Fruit fly (Drosophila melanogaster) whole organism, embryonic: ENCODE data around the gene E2f1.

Experiments
- ATbp ChIP-seq: fragments of 200-800 bp; sonication (Bioruptor generic); optimal IDR thresholded peaks from 2 replicates; lab custom pipeline; 2017; ENCODE audit warnings: missing biosample characterization, mild to moderate bottlenecking, missing genetic modification characterization, missing genetic modification reagents
- Ada2b ChIP-seq: fragments of 200-800 bp; sonication (Bioruptor generic); IDR thresholded peaks from 2 replicates; pipeline ENCODE4 v1.3.6; 2022; ENCODE audit warnings: missing biosample characterization, missing genetic modification characterization
- Atf3 ChIP-seq: fragments of 200-800 bp; sonication (Bioruptor generic); optimal IDR thresholded peaks from 3 replicates; lab custom pipeline; 2016; ENCODE audit warnings: missing biosample characterization, missing genetic modification characterization
- C15 ChIP-seq: fragments of 200-800 bp; sonication (Bioruptor generic); IDR thresholded peaks from 3 replicates; pipeline ENCODE4 v1.3.6; 2022; ENCODE audit warnings: missing biosample characterization, missing genetic modification characterization
- CG10274 ChIP-seq: fragments of 200-800 bp; sonication (Bioruptor generic); optimal IDR thresholded peaks from 3 replicates; lab custom pipeline; 2017; ENCODE audit warnings: missing biosample characterization, mild to moderate bottlenecking, missing genetic modification characterization
- CG10431 ChIP-seq: fragments of 200-800 bp; sonication (Bioruptor generic); optimal IDR thresholded peaks from 3 replicates; lab custom pipeline; 2018; ENCODE audit warnings: missing biosample characterization, mild to moderate bottlenecking, missing genetic modification characterization
- CG10462 ChIP-seq: fragments of 200-800 bp; sonication (Bioruptor generic); optimal IDR thresholded peaks from 2 replicates; lab custom pipeline; 2016; ENCODE audit warnings: missing biosample characterization, missing genetic modification characterization
- CG10565 ChIP-seq: fragments of 200-800 bp; sonication (Bioruptor generic); optimal IDR thresholded peaks from 3 replicates; lab custom pipeline; 2016; ENCODE audit warnings: missing biosample characterization, mild to moderate bottlenecking, missing genetic modification characterization
- CG11560 ChIP-seq: fragments of 200-800 bp; sonication (Bioruptor generic); IDR thresholded peaks from 3 replicates; pipeline ENCODE4 v1.3.6; 2022; ENCODE audit warnings: missing biosample characterization, missing genetic modification characterization
- CG11696 ChIP-seq: fragments of 200-800 bp; sonication (Bioruptor generic); IDR thresholded peaks from 2 replicates; pipeline ENCODE4 v1.3.6; 2022; ENCODE audit warnings: missing biosample characterization, missing genetic modification characterization
- CG11723 ChIP-seq: fragments of 200-800 bp; sonication (Bioruptor generic); optimal IDR thresholded peaks from 2 replicates; lab custom pipeline; 2017; ENCODE audit warnings: missing biosample characterization, mild to moderate bottlenecking, missing genetic modification characterization
- CG14667 ChIP-seq: fragments of 200-800 bp; sonication (Bioruptor generic); IDR thresholded peaks from 2 replicates; pipeline ENCODE4 v1.3.6; 2022; ENCODE audit warnings: missing biosample characterization, missing genetic modification characterization
- CG15073 ChIP-seq: fragments of 200-800 bp; sonication (Bioruptor generic); optimal IDR thresholded peaks from 2 replicates; lab custom pipeline; 2016; ENCODE audit warnings: missing biosample characterization, missing genetic modification characterization
- CG15479 ChIP-seq: fragments of 200-800 bp; sonication (Bioruptor generic); optimal IDR thresholded peaks from 3 replicates; lab custom pipeline; 2019; ENCODE audit warnings: missing biosample characterization, mild to moderate bottlenecking, missing genetic modification characterization, moderate library complexity
- CG1792 ChIP-seq: fragments of 200-800 bp; sonication (Bioruptor generic); optimal IDR thresholded peaks from 2 replicates; lab custom pipeline; 2016; ENCODE audit warnings: missing biosample characterization, missing genetic modification characterization
- CG30403 ChIP-seq: fragments of 200-800 bp; sonication (Bioruptor generic); optimal IDR thresholded peaks from 3 replicates; lab custom pipeline; 2016; ENCODE audit warnings: missing biosample characterization, missing genetic modification characterization
- CG3065 ChIP-seq: fragments of 200-800 bp; sonication (Bioruptor generic); optimal IDR thresholded peaks from 2 replicates; lab custom pipeline; 2016; ENCODE audit warnings: missing biosample characterization, missing genetic modification characterization
- CG4328 ChIP-seq: fragments of 200-800 bp; sonication (Bioruptor generic); optimal IDR thresholded peaks from 3 replicates; lab custom pipeline; 2017; ENCODE audit warnings: missing biosample characterization, missing genetic modification reagents, missing genetic modification characterization
- CG6175 ChIP-seq: fragments of 200-800 bp; sonication (Bioruptor generic); IDR thresholded peaks from 3 replicates; pipeline ENCODE4 v1.3.6; 2022; ENCODE audit warnings: missing biosample characterization, missing genetic modification characterization
- CG8290 ChIP-seq, 3 experiments: fragments of 200-800 bp; sonication (Bioruptor generic); optimal IDR thresholded peaks; 2 replicates each; lab custom pipeline; 2016 to 2019; ENCODE audit warnings: missing biosample characterization in 3 of 3, missing genetic modification characterization in 3 of 3, mild to moderate bottlenecking in 2 of 3, moderate library complexity in 1 of 3
- CHES-1-like ChIP-seq: fragments of 200-800 bp; sonication (Bioruptor generic); optimal IDR thresholded peaks from 2 replicates; lab custom pipeline; 2016; ENCODE audit warnings: missing biosample characterization, missing genetic modification characterization
- Fer3 ChIP-seq: fragments of 200-800 bp; sonication (Bioruptor generic); optimal IDR thresholded peaks from 2 replicates; lab custom pipeline; 2018; ENCODE audit warnings: missing biosample characterization, mild to moderate bottlenecking, missing genetic modification characterization, moderate library complexity
- GATAe ChIP-seq: fragments of 200-800 bp; sonication (Bioruptor generic); conservative IDR thresholded peaks from 2 replicates; pipeline ENCODE4 v1.3.6; 2022; ENCODE audit warnings: missing biosample characterization, missing genetic modification characterization
- Hr51 ChIP-seq, 2 experiments: fragments of 200-800 bp; sonication (Bioruptor generic); optimal IDR thresholded peaks; 2 replicates in 1 of 2; 3 replicates in 1 of 2; lab custom pipeline; 2016 to 2018; ENCODE audit warnings: missing biosample characterization in 2 of 2, missing genetic modification characterization in 2 of 2, mild to moderate bottlenecking in 1 of 2, moderate library complexity in 1 of 2
- Jarid2 ChIP-seq: fragments of 200-800 bp; sonication (Bioruptor generic); optimal IDR thresholded peaks from 3 replicates; lab custom pipeline; 2017; ENCODE audit warnings: mild to moderate bottlenecking, missing biosample characterization, missing genetic modification reagents, missing genetic modification characterization
- Kr ChIP-seq: fragments of 200-800 bp; sonication (Bioruptor generic); optimal IDR thresholded peaks from 2 replicates; lab custom pipeline; 2017; ENCODE audit warnings: missing biosample characterization, mild to moderate bottlenecking, missing genetic modification characterization
- Lim3 ChIP-seq: fragments of 200-800 bp; sonication (Bioruptor generic); IDR thresholded peaks from 2 replicates; pipeline ENCODE4 v1.3.6; 2022; ENCODE audit warnings: missing biosample characterization, missing genetic modification characterization
- MTF-1 ChIP-seq: fragments of 200-800 bp; sonication (Bioruptor generic); optimal IDR thresholded peaks from 2 replicates; lab custom pipeline; 2018; ENCODE audit warnings: missing biosample characterization, mild to moderate bottlenecking, missing genetic modification characterization, borderline replicate concordance
- Pdp1 ChIP-seq, 2 experiments: fragments of 200-800 bp; sonication (Bioruptor generic); optimal IDR thresholded peaks; 3 replicates each; lab custom pipeline; 2016; ENCODE audit warnings: missing biosample characterization in 2 of 2, missing genetic modification characterization in 2 of 2, mild to moderate bottlenecking in 1 of 2, moderate library complexity in 1 of 2
- Ravus ChIP-seq: fragments of 200-800 bp; sonication (Bioruptor generic); IDR thresholded peaks from 2 replicates; pipeline ENCODE4 v1.3.6; 2022; ENCODE audit warnings: missing biosample characterization, missing genetic modification characterization
- Six4 ChIP-seq: fragments of 200-800 bp; sonication (Bioruptor generic); optimal IDR thresholded peaks from 2 replicates; lab custom pipeline; 2016; ENCODE audit warnings: missing biosample characterization, missing genetic modification characterization
- Vsx1 ChIP-seq: fragments of 200-800 bp; sonication (Bioruptor generic); optimal IDR thresholded peaks from 2 replicates; lab custom pipeline; 2017; ENCODE audit warnings: missing biosample characterization, mild to moderate bottlenecking, missing genetic modification characterization, missing genetic modification reagents
- chm ChIP-seq: fragments of 200-800 bp; sonication (Bioruptor generic); IDR thresholded peaks from 2 replicates; pipeline ENCODE4 v1.3.6; 2022; ENCODE audit warnings: missing biosample characterization, missing genetic modification characterization
- crp ChIP-seq, 2 experiments: fragments of 200-800 bp; sonication (Bioruptor generic); optimal IDR thresholded peaks; 2 replicates in 1 of 2; 3 replicates in 1 of 2; lab custom pipeline; 2017; ENCODE audit warnings: missing biosample characterization in 2 of 2, missing genetic modification characterization in 2 of 2, mild to moderate bottlenecking in 1 of 2, moderate library complexity in 1 of 2
- dan ChIP-seq: fragments of 200-800 bp; sonication (Bioruptor generic); IDR thresholded peaks from 2 replicates; pipeline ENCODE4 v1.3.6; 2022; ENCODE audit warnings: missing biosample characterization, missing genetic modification characterization
- ftz-f1 ChIP-seq: fragments of 200-800 bp; sonication (Bioruptor generic); optimal IDR thresholded peaks from 2 replicates; lab custom pipeline; 2016; ENCODE audit warnings: missing biosample characterization, missing genetic modification characterization
- gce ChIP-seq: fragments of 200-800 bp; sonication (Bioruptor generic); IDR thresholded peaks from 3 replicates; pipeline ENCODE4 v1.3.6; 2022; ENCODE audit warnings: missing biosample characterization, missing genetic modification characterization
- h ChIP-seq: fragments of >200 bp; optimal IDR thresholded peaks from 2 replicates; lab custom pipeline; 2017
- hbn ChIP-seq: fragments of 200-800 bp; sonication (Bioruptor generic); IDR thresholded peaks from 2 replicates; pipeline ENCODE4 v1.3.6; 2022; ENCODE audit warnings: missing biosample characterization, missing genetic modification characterization; ENCODE audit not compliant: partially characterized antibody
- inv ChIP-seq: fragments of 200-800 bp; sonication (Bioruptor generic); IDR thresholded peaks from 2 replicates; pipeline ENCODE4 v1.3.6; 2022; ENCODE audit warnings: missing biosample characterization, missing genetic modification characterization; ENCODE audit not compliant: partially characterized antibody
- klu ChIP-seq: fragments of 200-800 bp; sonication (Bioruptor generic); IDR thresholded peaks from 2 replicates; pipeline ENCODE4 v1.3.6; 2022; ENCODE audit warnings: missing biosample characterization, missing genetic modification characterization
- lola ChIP-seq, 3 experiments: fragments of >200 bp in 2 of 3; fragments of 200-800 bp in 1 of 3; sonication (Bioruptor generic) in 1 of 3; optimal IDR thresholded peaks; 2 replicates each; lab custom pipeline; 2017 to 2019; ENCODE audit warnings: missing biosample characterization in 3 of 3, missing genetic modification characterization in 3 of 3, mild to moderate bottlenecking in 1 of 3, moderate library complexity in 1 of 3
- mam ChIP-seq: fragments of 200-800 bp; sonication (Bioruptor generic); optimal IDR thresholded peaks from 3 replicates; lab custom pipeline; 2016; ENCODE audit warnings: missing biosample characterization, missing genetic modification characterization
- nerfin-2 ChIP-seq: fragments of 200-800 bp; sonication (Bioruptor generic); IDR thresholded peaks from 2 replicates; pipeline ENCODE4 v1.3.6; 2022; ENCODE audit warnings: missing biosample characterization, missing genetic modification characterization; ENCODE audit not compliant: partially characterized antibody
- oc ChIP-seq: fragments of 200-800 bp; sonication (Bioruptor generic); optimal IDR thresholded peaks from 2 replicates; lab custom pipeline; 2018; ENCODE audit warnings: missing biosample characterization, mild to moderate bottlenecking, missing genetic modification characterization, moderate library complexity
- odd ChIP-seq: fragments of 200-800 bp; sonication (Bioruptor generic); optimal IDR thresholded peaks from 2 replicates; lab custom pipeline; 2017; ENCODE audit warnings: missing biosample characterization, mild to moderate bottlenecking, missing genetic modification characterization
- psq ChIP-seq: fragments of 200-800 bp; sonication (Bioruptor generic); optimal IDR thresholded peaks from 2 replicates; lab custom pipeline; 2017; ENCODE audit warnings: missing biosample characterization, missing genetic modification characterization
- run ChIP-seq: fragments of 200-800 bp; sonication (Bioruptor generic); optimal IDR thresholded peaks from 3 replicates; lab custom pipeline; 2018; ENCODE audit warnings: missing biosample characterization, mild to moderate bottlenecking, missing genetic modification characterization
- sqz ChIP-seq: fragments of 200-800 bp; sonication (Bioruptor generic); optimal IDR thresholded peaks from 3 replicates; lab custom pipeline; 2018; ENCODE audit warnings: missing biosample characterization, mild to moderate bottlenecking, missing genetic modification characterization
- wek ChIP-seq: fragments of 200-800 bp; sonication (Bioruptor generic); optimal IDR thresholded peaks from 3 replicates; lab custom pipeline; 2018; ENCODE audit warnings: missing biosample characterization, mild to moderate bottlenecking, missing genetic modification characterization, moderate library complexity
- zf30C ChIP-seq: fragments of 200-800 bp; sonication (Bioruptor generic); optimal IDR thresholded peaks from 3 replicates; lab custom pipeline; 2018; ENCODE audit warnings: missing biosample characterization, mild to moderate bottlenecking, missing genetic modification characterization

The E2f1 gene

DNA sequence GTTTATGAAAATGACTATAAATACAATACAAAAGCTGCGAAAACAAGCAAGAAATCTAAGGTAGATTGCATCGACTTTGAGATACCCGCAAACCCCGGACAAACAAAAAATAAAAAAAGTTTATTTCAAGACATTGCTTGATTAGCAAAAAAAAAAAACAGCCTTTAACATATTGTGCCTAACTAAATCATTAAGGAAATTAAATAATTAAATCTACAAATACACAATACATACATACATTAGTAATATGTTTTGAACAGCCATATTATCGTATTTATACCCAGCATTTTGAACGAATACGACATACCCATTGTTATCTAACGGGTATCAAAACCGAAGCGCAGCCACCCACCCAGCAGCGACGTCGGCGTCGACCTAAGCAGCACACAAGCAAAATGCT lies 47.8 kb downstream of the E2f1 start (continued):
- no peak for TF ChIP-seq CG1792 (GFP tag; lab: Kevin White, UChicago)
- TF ChIP-seq Fer3 (tag; lab: Kevin White, UChicago), result peak; percentile 43
- no peak for TF ChIP-seq ATbp (GFP tag; lab: Kevin White, UChicago)
- TF ChIP-seq ftz-f1 (GFP tag; lab: Kevin White, UChicago), result no peak
- no peak for TF ChIP-seq Ravus (GFP tag; lab: Robert Waterston, UW)
- no peak for TF ChIP-seq CG4328
- no peak for TF ChIP-seq C15 (GFP tag; lab: Robert Waterston, UW)
- TF ChIP-seq mam (GFP tag; lab: Kevin White, UChicago), result peak; percentile 29
- no peak for TF ChIP-seq psq (GFP tag; lab: Kevin White, UChicago)
- peak; percentile 21 for TF ChIP-seq CG10462
- no peak for TF ChIP-seq CHES-1-like (GFP tag; lab: Kevin White, UChicago)
- TF ChIP-seq klu (GFP tag; lab: Robert Waterston, UW), result no peak
- TF ChIP-seq Kr (GFP tag; lab: Kevin White, UChicago), result no peak
- TF ChIP-seq CG8290 (GFP tag; optimal IDR thresholded peaks at IDR 0.05; lab: Kevin White, UChicago), result no peak
- no peak for TF ChIP-seq CG8290 (tag; optimal IDR thresholded peaks at IDR 0.05; lab: Kevin White, UChicago)
- TF ChIP-seq CG15479 (GFP tag; lab: Kevin White, UChicago), result no peak
- TF ChIP-seq crp (GFP tag; optimal IDR thresholded peaks at IDR 0.05; lab: Kevin White, UChicago), result no peak
- no peak for TF ChIP-seq oc (tag; lab: Kevin White, UChicago)
- no peak for TF ChIP-seq zf30C (GFP tag; lab: Kevin White, UChicago)
- no peak for TF ChIP-seq Six4 (GFP tag; lab: Kevin White, UChicago)
- no peak for TF ChIP-seq dan (GFP tag; lab: Robert Waterston, UW)
- no peak for TF ChIP-seq inv
- no peak for TF ChIP-seq CG3065
- TF ChIP-seq CG30403 (GFP tag; lab: Kevin White, UChicago), result peak; percentile 71
- peak in 1 of 2 experiments; percentile 83 for TF ChIP-seq Hr51 (GFP tag; optimal IDR thresholded peaks at IDR 0.05; lab: Kevin White, UChicago)
- no peak for TF ChIP-seq chm
- peak; percentile 20 for TF ChIP-seq Jarid2 (GFP tag; lab: Kevin White, UChicago)
- no peak for TF ChIP-seq CG15073
- no peak for TF ChIP-seq MTF-1 (GFP tag; lab: Kevin White, UChicago)
- no peak for TF ChIP-seq CG10431
- TF ChIP-seq CG11696 (GFP tag; lab: Robert Waterston, UW), result no peak
- no peak for TF ChIP-seq Ada2b
- TF ChIP-seq lola (GFP tag; optimal IDR thresholded peaks at IDR 0.05; lab: Kevin White, UChicago), result no peak
- no peak for TF ChIP-seq hbn
- TF ChIP-seq nerfin-2, result no peak
- TF ChIP-seq CG10274 (GFP tag; lab: Kevin White, UChicago), result peak; percentile 33
- TF ChIP-seq GATAe (GFP tag; lab: Robert Waterston, UW), result no peak
- no peak for TF ChIP-seq CG6175 (GFP tag; lab: Robert Waterston, UW)
- no peak for TF ChIP-seq Lim3 (GFP tag; lab: Robert Waterston, UW)
- no peak for TF ChIP-seq run
- no peak for TF ChIP-seq CG11560 (tag; lab: Robert Waterston, UW)
- TF ChIP-seq Pdp1 (GFP tag; optimal IDR thresholded peaks at IDR 0.05; lab: Kevin White, UChicago), result peak in 1 of 2 experiments; percentile 41
- no peak for TF ChIP-seq odd (GFP tag; lab: Kevin White, UChicago)
- no peak for TF ChIP-seq gce (GFP tag; lab: Robert Waterston, UW)
- TF ChIP-seq CG14667 (GFP tag; lab: Robert Waterston, UW), result no peak
- TF ChIP-seq Vsx1 (GFP tag; lab: Kevin White, UChicago), result no peak
- TF ChIP-seq wek, result no peak
- TF ChIP-seq h, result no peak
- no peak for TF ChIP-seq CG10565 (GFP tag; lab: Kevin White, UChicago)
- TF ChIP-seq CG11723 (GFP tag; lab: Kevin White, UChicago), result no peak
- no peak for TF ChIP-seq Atf3 (GFP tag; lab: Kevin White, UChicago)
- TF ChIP-seq sqz (GFP tag; lab: Kevin White, UChicago), result no peak
